Worm (Caenorhabditis elegans) whole organism, L2 larva: ENCODE results near the gene Y54G2A.41.

Experiments used
- alr-1 ChIP-seq: fragments of 150-350 bp; optimal IDR thresholded peaks from 2 replicates; lab custom pipeline; 2014; ENCODE audit warnings: missing biosample characterization, missing genetic modification characterization
- ama-1 ChIP-seq: fragments of 150-350 bp; optimal IDR thresholded peaks from 2 replicates; lab custom pipeline; 2018; ENCODE audit warnings: inconsistent platforms
- blmp-1 ChIP-seq: sonication (generic microtip); optimal IDR thresholded peaks from 2 replicates; lab custom pipeline; 2017; ENCODE audit warnings: missing genetic modification characterization, mild to moderate bottlenecking, missing compliant biosample characterization, antibody characterized with exemption, moderate library complexity; ENCODE audit not compliant: insufficient read depth
- elt-1 ChIP-seq: fragments of 150-350 bp; optimal IDR thresholded peaks from 2 replicates; lab custom pipeline; 2014; ENCODE audit warnings: missing biosample characterization, missing genetic modification characterization
- elt-3 ChIP-seq: sonication (generic microtip); optimal IDR thresholded peaks from 2 replicates; lab custom pipeline; 2017; ENCODE audit warnings: missing biosample characterization, missing genetic modification characterization
- fos-1 ChIP-seq: fragments of 150-350 bp; optimal IDR thresholded peaks from 2 replicates; lab custom pipeline; 2014; ENCODE audit warnings: missing biosample characterization, missing genetic modification characterization
- mdl-1 ChIP-seq, 2 experiments: fragments of 150-350 bp in 1 of 2; sonication (generic microtip) in 1 of 2; optimal IDR thresholded peaks; 2 replicates each; lab custom pipeline; 2017; ENCODE audit warnings: missing biosample characterization in 2 of 2, missing genetic modification characterization in 2 of 2
- nhr-10 ChIP-seq: sonication (generic microtip); optimal IDR thresholded peaks from 2 replicates; lab custom pipeline; 2017; ENCODE audit warnings: missing biosample characterization, missing genetic modification characterization
- nhr-11 ChIP-seq: fragments of 150-350 bp; optimal IDR thresholded peaks from 2 replicates; lab custom pipeline; 2014; ENCODE audit warnings: missing biosample characterization, missing genetic modification characterization
- snpc-4 ChIP-seq: fragments of 150-350 bp; optimal IDR thresholded peaks from 2 replicates; lab custom pipeline; 2014; ENCODE audit warnings: missing biosample characterization, missing genetic modification characterization
- unc-39 ChIP-seq: fragments of 150-350 bp; optimal IDR thresholded peaks from 2 replicates; lab custom pipeline; 2014; ENCODE audit warnings: missing biosample characterization, missing genetic modification characterization
- unc-62 ChIP-seq: fragments of 150-350 bp; optimal IDR thresholded peaks from 2 replicates; lab custom pipeline; 2014; ENCODE audit warnings: missing biosample characterization, missing genetic modification reagents, missing genetic modification characterization
- ztf-1 ChIP-seq: fragments of 200-800 bp; sonication (Bioruptor generic); conservative IDR thresholded peaks from 2 replicates; pipeline ENCODE4 v1.3.6; 2022; ENCODE audit warnings: missing genetic modification characterization, missing compliant biosample characterization

DNA sequence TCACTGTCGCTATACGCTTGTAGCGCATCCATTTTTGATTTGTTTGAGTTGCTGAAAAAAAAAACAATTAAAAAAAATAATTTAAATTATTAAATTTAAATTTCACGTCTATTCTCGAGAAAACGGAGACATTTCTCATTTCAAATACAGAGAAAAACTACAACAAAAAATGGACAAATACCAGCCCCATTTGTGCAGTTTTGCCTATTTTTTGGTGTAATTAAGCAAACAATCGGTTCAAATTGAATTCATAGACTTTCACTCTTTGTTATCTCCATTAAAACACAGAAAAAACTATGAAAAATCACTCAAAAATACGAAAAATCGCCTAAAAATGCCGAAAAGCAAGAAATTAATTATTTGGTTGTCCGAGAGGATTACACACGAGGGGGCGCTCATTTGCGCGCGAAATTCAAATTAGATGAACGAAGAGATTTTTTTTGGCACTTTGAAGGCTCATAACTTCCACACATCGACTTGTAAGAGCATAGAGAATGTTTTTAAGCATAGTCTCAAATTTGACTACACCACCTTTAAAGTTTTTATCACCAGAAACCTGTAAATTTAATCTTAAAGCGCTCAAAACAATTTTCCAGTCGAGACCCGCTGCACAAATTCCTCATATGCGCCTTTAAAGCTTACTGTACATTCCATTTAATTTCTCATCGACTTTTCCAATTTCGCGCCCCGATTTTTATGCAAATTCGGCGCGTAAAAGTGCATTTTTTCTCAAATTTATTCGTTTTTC is 31.3 kb downstream of the Y54G2A.41 start, which contains the start of gene Y54G2A.12:
- TF ChIP-seq elt-1 (tag; lab: Kevin White, UChicago) (no peak), unc-39 (tag; lab: Kevin White, UChicago) (no peak), blmp-1 (tag; lab: Kevin White, UChicago) (no peak), nhr-11 (tag; lab: Kevin White, UChicago) (no peak), snpc-4 (tag; lab: Kevin White, UChicago) (no peak), fos-1 (no peak), ztf-1 (GFP tag; lab: Robert Waterston, UW) (no peak), nhr-10 (no peak), elt-3 (tag; lab: Kevin White, UChicago) (no peak), ama-1 (lab: Kevin White, UChicago) (no peak), mdl-1 (tag; optimal IDR thresholded peaks at IDR 0.05; lab: Kevin White, UChicago) (no peak), alr-1 (no peak), unc-62 (GFP tag; lab: Kevin White, UChicago) (no peak)
